Worm (Caenorhabditis elegans) whole organism, L4 larva: Measurements from ENCODE around the gene C09B8.4.

ENCODE experiments used
- F26F4.8 ChIP-seq: fragments of 200-800 bp; sonication (Bioruptor generic); conservative IDR thresholded peaks from 2 replicates; pipeline ENCODE4 v1.3.6; 2022; ENCODE audit warnings: missing genetic modification characterization, missing compliant biosample characterization
- ceh-32 ChIP-seq: sonication (generic microtip); optimal IDR thresholded peaks from 2 replicates; lab custom pipeline; 2016; ENCODE audit warnings: mild to moderate bottlenecking, missing genetic modification characterization, missing compliant biosample characterization; ENCODE audit not compliant: poor library complexity
- lir-3 ChIP-seq: sonication (generic microtip); optimal IDR thresholded peaks from 2 replicates; lab custom pipeline; 2016; ENCODE audit warnings: mild to moderate bottlenecking, missing genetic modification characterization, missing compliant biosample characterization
- mep-1 ChIP-seq: fragments of 150-350 bp; sonication (generic microtip); optimal IDR thresholded peaks from 3 replicates; lab custom pipeline; 2014; ENCODE audit warnings: missing biosample characterization, missing genetic modification characterization
- snpc-4 ChIP-seq: fragments of 150-350 bp; optimal IDR thresholded peaks from 2 replicates; lab custom pipeline; 2014; ENCODE audit warnings: missing biosample characterization, missing genetic modification characterization
- ztf-11 ChIP-seq: fragments of 150-350 bp; optimal IDR thresholded peaks from 2 replicates; lab custom pipeline; 2014; ENCODE audit warnings: missing biosample characterization, missing genetic modification characterization

DNA sequence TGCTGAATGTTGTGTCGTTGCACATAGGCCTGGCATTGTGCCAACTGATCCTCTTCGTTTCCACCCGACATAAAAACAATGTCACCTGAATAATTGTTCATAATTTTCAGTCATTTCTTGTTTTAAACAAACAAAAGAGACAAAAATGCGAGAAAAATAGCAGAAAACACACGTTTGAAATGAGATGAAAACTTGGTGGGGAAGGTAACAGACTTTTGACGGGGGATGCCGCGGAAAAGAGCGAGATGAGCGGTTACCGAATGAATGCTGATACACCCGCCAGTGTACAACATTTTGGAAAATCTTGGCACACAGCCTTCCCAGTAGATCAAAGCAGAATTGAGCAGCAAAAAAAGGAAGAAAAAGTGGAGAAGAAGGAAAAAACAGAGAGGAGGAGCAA is 42.0 kb downstream of the C09B8.4 start, which contains the start of gene kin-2:
- TF ChIP-seq F26F4.8 (GFP tag; lab: Robert Waterston, UW) (no peak), ceh-32 (tag; lab: Kevin White, UChicago) (no peak), mep-1 (tag; lab: Kevin White, UChicago) (no peak), snpc-4 (tag; lab: Kevin White, UChicago) (no peak), lir-3 (tag; lab: Kevin White, UChicago) (no peak), ztf-11 (tag; lab: Kevin White, UChicago) (no peak)
